Fruit fly (Drosophila melanogaster) whole organism, prepupa: ENCODE data around the gene CG7309.

Experiments
- Blimp-1 ChIP-seq: fragments of 200-800 bp; sonication (Bioruptor generic); optimal IDR thresholded peaks from 3 replicates; lab custom pipeline; 2017; ENCODE audit warnings: missing biosample characterization, missing genetic modification characterization, mild to moderate bottlenecking, moderate library complexity, missing genetic modification reagents
- CG10631 ChIP-seq: fragments of 200-800 bp; sonication (Bioruptor generic); optimal IDR thresholded peaks from 2 replicates; lab custom pipeline; 2016; ENCODE audit warnings: missing biosample characterization, missing genetic modification characterization
- CG9139 ChIP-seq: fragments of 200-800 bp; sonication (Bioruptor generic); optimal IDR thresholded peaks from 3 replicates; lab custom pipeline; 2017; ENCODE audit warnings: missing biosample characterization, mild to moderate bottlenecking, missing genetic modification characterization
- Eip75B ChIP-seq: fragments of 200-800 bp; sonication (Bioruptor generic); optimal IDR thresholded peaks from 3 replicates; lab custom pipeline; 2016; ENCODE audit warnings: missing biosample characterization, missing genetic modification characterization
- Hr39 ChIP-seq: fragments of 200-800 bp; sonication (Bioruptor generic); optimal IDR thresholded peaks from 2 replicates; lab custom pipeline; 2016; ENCODE audit warnings: missing biosample characterization, missing genetic modification characterization
- OdsH ChIP-seq: fragments of 200-800 bp; sonication (Bioruptor generic); optimal IDR thresholded peaks from 3 replicates; lab custom pipeline; 2016; ENCODE audit warnings: missing biosample characterization, missing genetic modification characterization
- cyc ChIP-seq: fragments of 200-800 bp; sonication (Bioruptor generic); optimal IDR thresholded peaks from 3 replicates; lab custom pipeline; 2016; ENCODE audit warnings: missing biosample characterization, missing genetic modification characterization
- fd59A ChIP-seq: fragments of 200-800 bp; sonication (Bioruptor generic); optimal IDR thresholded peaks from 2 replicates; lab custom pipeline; 2017; ENCODE audit warnings: missing biosample characterization, mild to moderate bottlenecking, missing genetic modification characterization, missing genetic modification reagents

DNA sequence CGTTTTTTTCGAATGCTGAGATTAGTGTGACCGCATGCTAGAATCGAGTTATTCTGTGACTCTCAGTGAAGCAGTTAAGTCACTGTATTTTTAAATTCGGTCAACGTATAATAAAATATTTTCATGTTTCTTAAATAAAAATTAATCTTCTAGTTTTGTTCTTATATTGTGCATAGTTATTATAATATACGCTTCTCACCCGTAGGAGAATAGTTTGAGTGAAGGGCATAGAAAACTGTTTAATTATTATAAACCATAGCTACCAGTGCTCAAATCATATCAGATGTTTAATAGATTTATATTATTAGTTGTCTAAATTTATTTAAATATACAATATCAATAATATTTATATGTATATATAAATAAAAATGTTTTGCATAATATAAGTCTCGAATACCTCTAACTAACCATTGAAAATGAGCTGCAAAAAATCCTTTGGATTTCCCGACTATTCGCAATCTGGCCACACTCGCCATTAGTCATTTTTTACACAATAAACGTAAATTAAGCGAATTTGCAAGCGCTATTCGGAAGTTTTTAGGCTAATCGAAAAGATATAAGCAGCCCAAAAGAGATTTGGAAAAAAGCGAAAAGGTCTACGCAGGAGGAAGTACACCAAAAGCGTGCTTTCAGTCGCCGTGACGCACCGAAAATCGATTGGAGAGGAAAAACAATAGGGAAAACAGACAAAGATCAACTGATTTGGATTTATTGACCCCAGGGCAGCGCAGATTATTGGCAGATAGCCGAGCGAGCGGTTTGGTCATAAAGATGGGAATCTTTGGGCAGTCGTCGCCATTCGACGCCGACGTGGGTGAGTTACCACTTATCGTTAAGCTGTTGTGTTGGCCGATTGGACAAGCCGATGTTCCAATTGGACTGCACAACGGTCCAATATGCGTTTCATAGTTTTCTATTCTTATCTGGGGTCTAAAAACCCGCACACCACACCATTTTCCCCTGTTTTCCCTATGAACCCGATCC, 50.3 kb downstream of the CG7309 start, which contains the start of the genes aurB and Stam:
- TF ChIP-seq fd59A (no peak), CG10631 (GFP tag; lab: Kevin White, UChicago) (peak; percentile 58), cyc (GFP tag; lab: Kevin White, UChicago) (no peak), Blimp-1 (GFP tag; lab: Kevin White, UChicago) (no peak), Eip75B (GFP tag; lab: Kevin White, UChicago) (no peak), OdsH (GFP tag; lab: Kevin White, UChicago) (peak; percentile 62), CG9139 (GFP tag; lab: Kevin White, UChicago) (no peak), Hr39 (GFP tag; lab: Kevin White, UChicago) (peak; percentile 6)
